Fruit fly (Drosophila melanogaster) whole organism, prepupa: ENCODE measurements around the gene mgr.

ENCODE experiments used
- Blimp-1 ChIP-seq: fragments of 200-800 bp; sonication (Bioruptor generic); optimal IDR thresholded peaks from 3 replicates; lab custom pipeline; 2017; ENCODE audit warnings: missing biosample characterization, missing genetic modification characterization, mild to moderate bottlenecking, moderate library complexity, missing genetic modification reagents
- CG10631 ChIP-seq: fragments of 200-800 bp; sonication (Bioruptor generic); optimal IDR thresholded peaks from 2 replicates; lab custom pipeline; 2016; ENCODE audit warnings: missing biosample characterization, missing genetic modification characterization
- CG10669 ChIP-seq: fragments of 200-800 bp; sonication (Bioruptor generic); optimal IDR thresholded peaks from 3 replicates; lab custom pipeline; 2018; ENCODE audit warnings: missing biosample characterization, mild to moderate bottlenecking, missing genetic modification characterization, moderate library complexity
- CG11294 ChIP-seq: fragments of 200-800 bp; sonication (Bioruptor generic); IDR thresholded peaks from 2 replicates; pipeline ENCODE4 v1.3.6; 2022; ENCODE audit warnings: missing biosample characterization, missing genetic modification characterization
- CG11762 ChIP-seq: fragments of 200-800 bp; sonication (Bioruptor generic); optimal IDR thresholded peaks from 3 replicates; lab custom pipeline; 2016; ENCODE audit warnings: missing biosample characterization, missing genetic modification characterization; ENCODE audit not compliant: insufficient read depth
- CG15336 ChIP-seq: fragments of 200-800 bp; sonication (Bioruptor generic); IDR thresholded peaks from 2 replicates; pipeline ENCODE4 v1.3.6; 2022; ENCODE audit warnings: missing biosample characterization, missing genetic modification characterization
- CG16779 ChIP-seq: fragments of 200-800 bp; sonication (Bioruptor generic); optimal IDR thresholded peaks from 3 replicates; lab custom pipeline; 2017; ENCODE audit warnings: missing biosample characterization, mild to moderate bottlenecking, missing genetic modification characterization
- CG3032 ChIP-seq: fragments of 200-800 bp; optimal IDR thresholded peaks from 2 replicates; lab custom pipeline; 2019; ENCODE audit warnings: missing biosample characterization, mild to moderate bottlenecking, missing genetic modification characterization, moderate library complexity
- CG32006 ChIP-seq: fragments of 200-800 bp; sonication (Bioruptor generic); optimal IDR thresholded peaks from 3 replicates; lab custom pipeline; 2017; ENCODE audit warnings: missing biosample characterization, mild to moderate bottlenecking, missing genetic modification characterization
- CG34406 ChIP-seq: fragments of 200-800 bp; sonication (Bioruptor generic); optimal IDR thresholded peaks from 3 replicates; lab custom pipeline; 2016; ENCODE audit warnings: missing biosample characterization, missing genetic modification characterization
- CG3919 ChIP-seq: fragments of 200-800 bp; sonication (Bioruptor generic); optimal IDR thresholded peaks from 3 replicates; lab custom pipeline; 2016; ENCODE audit warnings: missing biosample characterization, missing genetic modification characterization
- CG6163 ChIP-seq: fragments of 200-800 bp; sonication (Bioruptor generic); IDR thresholded peaks from 3 replicates; pipeline ENCODE4 v1.3.6; 2022; ENCODE audit warnings: missing biosample characterization, missing genetic modification characterization
- CG6276 ChIP-seq: fragments of 200-800 bp; sonication (Bioruptor generic); optimal IDR thresholded peaks from 2 replicates; lab custom pipeline; 2017; ENCODE audit warnings: missing biosample characterization, mild to moderate bottlenecking, missing genetic modification characterization
- CG6792 ChIP-seq: fragments of 200-800 bp; sonication (Bioruptor generic); optimal IDR thresholded peaks from 3 replicates; lab custom pipeline; 2016; ENCODE audit warnings: missing biosample characterization, missing genetic modification characterization
- CG6808 ChIP-seq: fragments of 200-800 bp; sonication (Bioruptor generic); optimal IDR thresholded peaks from 3 replicates; lab custom pipeline; 2017; ENCODE audit warnings: missing biosample characterization, missing genetic modification characterization, mild to moderate bottlenecking, moderate library complexity, missing genetic modification reagents
- CG6854 ChIP-seq: fragments of 200-800 bp; sonication (Bioruptor generic); optimal IDR thresholded peaks from 2 replicates; lab custom pipeline; 2017; ENCODE audit warnings: missing biosample characterization, mild to moderate bottlenecking, missing genetic modification characterization
- CG7368 ChIP-seq: fragments of 200-800 bp; sonication (Bioruptor generic); optimal IDR thresholded peaks from 3 replicates; lab custom pipeline; 2016; ENCODE audit warnings: missing biosample characterization, missing genetic modification characterization
- CG8119 ChIP-seq: fragments of 200-800 bp; sonication (Bioruptor generic); IDR thresholded peaks from 3 replicates; pipeline ENCODE4 v1.3.6; 2022; ENCODE audit warnings: missing biosample characterization, missing genetic modification characterization
- CG8319 ChIP-seq: fragments of 200-800 bp; sonication (Bioruptor generic); optimal IDR thresholded peaks from 3 replicates; lab custom pipeline; 2016; ENCODE audit warnings: missing biosample characterization, missing genetic modification characterization
- CG9139 ChIP-seq: fragments of 200-800 bp; sonication (Bioruptor generic); optimal IDR thresholded peaks from 3 replicates; lab custom pipeline; 2017; ENCODE audit warnings: missing biosample characterization, mild to moderate bottlenecking, missing genetic modification characterization
- Eip75B ChIP-seq: fragments of 200-800 bp; sonication (Bioruptor generic); optimal IDR thresholded peaks from 3 replicates; lab custom pipeline; 2016; ENCODE audit warnings: missing biosample characterization, missing genetic modification characterization
- Eip78C ChIP-seq: fragments of 200-800 bp; sonication (Bioruptor generic); peaks from one replicate; lab custom pipeline; 2016; ENCODE audit warnings: missing biosample characterization, missing genetic modification characterization
- Eip93F ChIP-seq: fragments of 200-800 bp; sonication (Bioruptor generic); optimal IDR thresholded peaks from 2 replicates; lab custom pipeline; 2016; ENCODE audit warnings: missing biosample characterization, mild to moderate bottlenecking, missing genetic modification characterization
- Ets21C ChIP-seq: fragments of 200-800 bp; sonication (Bioruptor generic); optimal IDR thresholded peaks from 3 replicates; lab custom pipeline; 2016; ENCODE audit warnings: missing biosample characterization, missing genetic modification characterization
- Ets96B ChIP-seq: fragments of 200-800 bp; optimal IDR thresholded peaks from 2 replicates; lab custom pipeline; 2019; ENCODE audit warnings: missing biosample characterization, mild to moderate bottlenecking, missing genetic modification characterization, moderate library complexity
- Hr39 ChIP-seq: fragments of 200-800 bp; sonication (Bioruptor generic); optimal IDR thresholded peaks from 2 replicates; lab custom pipeline; 2016; ENCODE audit warnings: missing biosample characterization, missing genetic modification characterization
- Lpt ChIP-seq: fragments of 200-800 bp; sonication (Bioruptor generic); optimal IDR thresholded peaks from 3 replicates; lab custom pipeline; 2016; ENCODE audit warnings: missing biosample characterization, missing genetic modification characterization
- Met ChIP-seq: fragments of 200-800 bp; sonication (Bioruptor generic); optimal IDR thresholded peaks from 3 replicates; lab custom pipeline; 2016; ENCODE audit warnings: missing biosample characterization, missing genetic modification characterization
- OdsH ChIP-seq: fragments of 200-800 bp; sonication (Bioruptor generic); optimal IDR thresholded peaks from 3 replicates; lab custom pipeline; 2016; ENCODE audit warnings: missing biosample characterization, missing genetic modification characterization
- Smox ChIP-seq: fragments of 200-800 bp; sonication (Bioruptor generic); optimal IDR thresholded peaks from 3 replicates; lab custom pipeline; 2016; ENCODE audit warnings: missing biosample characterization, missing genetic modification characterization
- Sox102F ChIP-seq: fragments of 200-800 bp; sonication (Bioruptor generic); optimal IDR thresholded peaks from 2 replicates; lab custom pipeline; 2016; ENCODE audit warnings: missing biosample characterization, mild to moderate bottlenecking, missing genetic modification characterization
- achi ChIP-seq: fragments of 200-800 bp; sonication (Bioruptor generic); optimal IDR thresholded peaks from 3 replicates; lab custom pipeline; 2016; ENCODE audit warnings: missing biosample characterization, missing genetic modification characterization
- acj6 ChIP-seq: fragments of 200-800 bp; sonication (Bioruptor generic); optimal IDR thresholded peaks from 3 replicates; lab custom pipeline; 2016; ENCODE audit warnings: missing biosample characterization, missing genetic modification characterization
- cyc ChIP-seq: fragments of 200-800 bp; sonication (Bioruptor generic); optimal IDR thresholded peaks from 3 replicates; lab custom pipeline; 2016; ENCODE audit warnings: missing biosample characterization, missing genetic modification characterization
- dsx ChIP-seq: fragments of 200-800 bp; optimal IDR thresholded peaks from 3 replicates; lab custom pipeline; 2019; ENCODE audit warnings: missing biosample characterization, mild to moderate bottlenecking, missing genetic modification characterization, moderate library complexity; ENCODE audit not compliant: poor library complexity, severe bottlenecking
- esn ChIP-seq: fragments of 200-800 bp; sonication (Bioruptor generic); optimal IDR thresholded peaks from 2 replicates; lab custom pipeline; 2016; ENCODE audit warnings: missing biosample characterization, mild to moderate bottlenecking, missing genetic modification characterization, moderate library complexity
- fd59A ChIP-seq: fragments of 200-800 bp; sonication (Bioruptor generic); optimal IDR thresholded peaks from 2 replicates; lab custom pipeline; 2017; ENCODE audit warnings: missing biosample characterization, mild to moderate bottlenecking, missing genetic modification characterization, missing genetic modification reagents
- fd85E ChIP-seq: fragments of 200-800 bp; sonication (Bioruptor generic); optimal IDR thresholded peaks from 3 replicates; lab custom pipeline; 2016; ENCODE audit warnings: missing biosample characterization, missing genetic modification characterization
- fkh ChIP-seq: fragments of 200-800 bp; sonication (Bioruptor generic); optimal IDR thresholded peaks from 3 replicates; lab custom pipeline; 2017; ENCODE audit warnings: missing biosample characterization, mild to moderate bottlenecking, missing genetic modification characterization, moderate library complexity
- lz ChIP-seq: fragments of 200-800 bp; sonication (Bioruptor generic); optimal IDR thresholded peaks from 3 replicates; lab custom pipeline; 2016; ENCODE audit warnings: missing biosample characterization, missing genetic modification characterization
- net ChIP-seq: fragments of 200-800 bp; sonication (Bioruptor generic); optimal IDR thresholded peaks from 3 replicates; lab custom pipeline; 2016; ENCODE audit warnings: missing biosample characterization, missing genetic modification characterization
- pdm3 ChIP-seq: fragments of 200-800 bp; sonication (Bioruptor generic); optimal IDR thresholded peaks from 3 replicates; lab custom pipeline; 2016; ENCODE audit warnings: missing biosample characterization, missing genetic modification characterization
- salr ChIP-seq, 2 experiments: fragments of 200-800 bp; sonication (Bioruptor generic); optimal IDR thresholded peaks; 3 replicates each; lab custom pipeline; 2016 to 2018; ENCODE audit warnings: missing biosample characterization in 2 of 2, missing genetic modification characterization in 2 of 2, mild to moderate bottlenecking in 1 of 2
- spab ChIP-seq: fragments of 200-800 bp; sonication (Bioruptor generic); optimal IDR thresholded peaks from 2 replicates; lab custom pipeline; 2017; ENCODE audit warnings: missing biosample characterization, mild to moderate bottlenecking, missing genetic modification characterization, missing genetic modification reagents
- ss ChIP-seq, 2 experiments: fragments of 200-800 bp; sonication (Bioruptor generic); optimal IDR thresholded peaks; 2 replicates in 1 of 2; 3 replicates in 1 of 2; lab custom pipeline; 2017 to 2018; ENCODE audit warnings: mild to moderate bottlenecking in 2 of 2, missing biosample characterization in 2 of 2, missing genetic modification characterization in 2 of 2, moderate library complexity in 1 of 2
- svp ChIP-seq: fragments of 200-800 bp; sonication (Bioruptor generic); peaks from one replicate; lab custom pipeline; 2016; ENCODE audit warnings: missing biosample characterization, missing genetic modification characterization
- topi ChIP-seq: fragments of 200-800 bp; sonication (Bioruptor generic); optimal IDR thresholded peaks from 3 replicates; lab custom pipeline; 2016; ENCODE audit warnings: missing biosample characterization, missing genetic modification characterization
- vri ChIP-seq: fragments of 200-800 bp; sonication (Bioruptor generic); optimal IDR thresholded peaks from 3 replicates; lab custom pipeline; 2016; ENCODE audit warnings: missing biosample characterization, mild to moderate bottlenecking, missing genetic modification characterization

The mgr gene

DNA sequence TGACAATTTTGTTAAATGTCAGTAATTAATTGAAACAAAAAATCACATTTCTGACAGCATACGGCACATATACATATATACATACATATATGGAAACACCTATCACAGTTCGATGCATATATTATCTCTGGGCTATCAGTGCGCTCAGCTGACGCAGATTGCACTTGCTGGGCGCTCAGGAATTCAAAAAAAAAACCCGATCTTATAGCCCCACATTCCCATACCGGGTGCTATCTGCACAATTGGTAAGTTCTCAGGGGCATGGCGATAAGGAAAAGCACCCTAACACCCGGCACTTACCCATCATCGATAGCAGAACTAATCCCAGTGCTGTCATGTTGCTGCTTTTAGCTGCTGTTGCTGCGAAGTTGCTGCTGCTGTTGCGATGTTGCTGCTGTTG, 47.6 kb upstream of the mgr start:
- no peak for TF ChIP-seq CG32006
- no peak for TF ChIP-seq cyc (GFP tag; lab: Kevin White, UChicago)
- TF ChIP-seq spab (GFP tag; lab: Kevin White, UChicago), result no peak
- no peak for TF ChIP-seq CG8119 (GFP tag; lab: Robert Waterston, UW)
- 0 out of 3 replicates have a peak, but pooled peaks have one; percentile 14 for TF ChIP-seq CG6163 (GFP tag; lab: Robert Waterston, UW)
- TF ChIP-seq Eip93F (GFP tag; lab: Kevin White, UChicago), result no peak
- TF ChIP-seq CG3032 (tag; lab: Kevin White, UChicago), result no peak
- no peak for TF ChIP-seq Met
- TF ChIP-seq pdm3 (GFP tag; lab: Kevin White, UChicago), result no peak
- no peak for TF ChIP-seq CG7368 (GFP tag; lab: Kevin White, UChicago)
- TF ChIP-seq Hr39 (GFP tag; lab: Kevin White, UChicago), result no peak
- no peak for TF ChIP-seq lz
- no peak for TF ChIP-seq CG6276
- no peak for TF ChIP-seq CG15336 (GFP tag; lab: Robert Waterston, UW)
- peak; percentile 94 for TF ChIP-seq svp (GFP tag; lab: Kevin White, UChicago)
- TF ChIP-seq, all 60 proteins: peak for 2

- TF ChIP-seq spab (GFP tag; lab: Kevin White, UChicago) (peak; percentile 29), esn (GFP tag; lab: Kevin White, UChicago) (peak; percentile 43), Smox (GFP tag; lab: Kevin White, UChicago) (peak; percentile 11), CG6792 (GFP tag; lab: Kevin White, UChicago) (peak; percentile 21), CG10669 (GFP tag; lab: Kevin White, UChicago) (peak; percentile 27), CG32006 (peak; percentile 17), Blimp-1 (GFP tag; lab: Kevin White, UChicago) (peak; percentile 17), CG16779 (tag; lab: Kevin White, UChicago) (peak; percentile 15), CG11294 (GFP tag; lab: Robert Waterston, UW) (no peak), CG6163 (GFP tag; lab: Robert Waterston, UW) (peak; percentile 75), CG10631 (GFP tag; lab: Kevin White, UChicago) (no peak), fd85E (GFP tag; lab: Kevin White, UChicago) (no peak), fd59A (GFP tag; lab: Kevin White, UChicago) (no peak), CG11762 (GFP tag; lab: Kevin White, UChicago) (no peak), Ets21C (GFP tag; lab: Kevin White, UChicago) (no peak), Lpt (no peak), acj6 (peak; percentile 7), CG6276 (no peak), Ets96B (tag; lab: Kevin White, UChicago) (peak; percentile 4), CG34406 (peak; percentile 30), OdsH (GFP tag; lab: Kevin White, UChicago) (no peak), CG3919 (GFP tag; lab: Kevin White, UChicago) (peak; percentile 12), Eip78C (GFP tag; lab: Kevin White, UChicago) (peak; percentile 74), CG3032 (tag; lab: Kevin White, UChicago) (peak; percentile 38), cyc (GFP tag; lab: Kevin White, UChicago) (no peak), CG7368 (GFP tag; lab: Kevin White, UChicago) (no peak), ss (GFP tag; optimal IDR thresholded peaks at IDR 0.05; lab: Kevin White, UChicago) (peak; percentile 5 to 46), Met (peak; percentile 35), net (GFP tag; lab: Kevin White, UChicago) (peak; percentile 11), pdm3 (GFP tag; lab: Kevin White, UChicago) (peak; percentile 12), Eip75B (GFP tag; lab: Kevin White, UChicago) (no peak), Sox102F (GFP tag; lab: Kevin White, UChicago) (no peak), CG6808 (peak; percentile 36), achi (no peak), vri (GFP tag; lab: Kevin White, UChicago) (peak; percentile 63), fkh (GFP tag; lab: Kevin White, UChicago) (no peak), topi (GFP tag; lab: Kevin White, UChicago) (no peak), CG9139 (GFP tag; lab: Kevin White, UChicago) (peak; percentile 29), salr (GFP tag; optimal IDR thresholded peaks at IDR 0.05; lab: Kevin White, UChicago) (no peak), dsx (peak; percentile 33), CG6854 (GFP tag; lab: Kevin White, UChicago) (peak; percentile 46), Hr39 (GFP tag; lab: Kevin White, UChicago) (no peak), svp (GFP tag; lab: Kevin White, UChicago) (peak; percentile 74), CG8319 (GFP tag; lab: Kevin White, UChicago) (peak; percentile 23)
Observed at dm6 chr3R:11456539-11456938, 46.9 kb upstream of the mgr start.
